Worm (Caenorhabditis elegans) whole organism, midembryonic: ENCODE data around the gene sel-1.

Source experiments
- T22C8.4 ChIP-seq: fragments of 200-800 bp; sonication (Bioruptor generic); IDR thresholded peaks from 2 replicates; pipeline ENCODE4 v1.3.6; 2022; ENCODE audit warnings: missing genetic modification characterization, missing compliant biosample characterization
- cog-1 ChIP-seq: sonication (generic microtip); optimal IDR thresholded peaks from 2 replicates; lab custom pipeline; 2016; ENCODE audit warnings: missing genetic modification characterization, missing compliant biosample characterization
- flt-1 ChIP-seq: fragments of 200-800 bp; sonication (Bioruptor generic); IDR thresholded peaks from 2 replicates; pipeline ENCODE4 v1.3.6; 2022; ENCODE audit warnings: missing genetic modification characterization, missing compliant biosample characterization
- klf-2 ChIP-seq: fragments of 200-800 bp; sonication (Bioruptor generic); conservative IDR thresholded peaks from 2 replicates; pipeline ENCODE4 v1.3.6; 2022; ENCODE audit warnings: missing genetic modification reagents, missing genetic modification characterization, missing compliant biosample characterization
- med-1 ChIP-seq: sonication (generic microtip); optimal IDR thresholded peaks from 2 replicates; lab custom pipeline; 2017; ENCODE audit warnings: missing genetic modification characterization, mild to moderate bottlenecking, missing compliant biosample characterization, antibody characterized with exemption, missing genetic modification reagents; ENCODE audit not compliant: insufficient read depth
- ref-1 ChIP-seq: fragments of 200-800 bp; sonication (Bioruptor generic); conservative IDR thresholded peaks from 2 replicates; pipeline ENCODE4 v1.3.6; 2022; ENCODE audit warnings: missing genetic modification reagents, missing genetic modification characterization, missing compliant biosample characterization
- tab-1 ChIP-seq: fragments of 200-800 bp; sonication (Bioruptor generic); IDR thresholded peaks from 2 replicates; pipeline ENCODE4 v1.3.6; 2022; ENCODE audit warnings: missing genetic modification characterization, missing compliant biosample characterization
- ztf-23 ChIP-seq: fragments of 200-800 bp; sonication (Bioruptor generic); IDR thresholded peaks from 2 replicates; pipeline ENCODE4 v1.3.6; 2022; ENCODE audit warnings: missing genetic modification reagents, missing genetic modification characterization, missing compliant biosample characterization
- ztf-29 ChIP-seq: fragments of 200-800 bp; sonication (Bioruptor generic); IDR thresholded peaks from 2 replicates; pipeline ENCODE4 v1.3.6; 2022; ENCODE audit warnings: missing genetic modification reagents, missing genetic modification characterization, missing compliant biosample characterization

Gene sel-1

DNA sequence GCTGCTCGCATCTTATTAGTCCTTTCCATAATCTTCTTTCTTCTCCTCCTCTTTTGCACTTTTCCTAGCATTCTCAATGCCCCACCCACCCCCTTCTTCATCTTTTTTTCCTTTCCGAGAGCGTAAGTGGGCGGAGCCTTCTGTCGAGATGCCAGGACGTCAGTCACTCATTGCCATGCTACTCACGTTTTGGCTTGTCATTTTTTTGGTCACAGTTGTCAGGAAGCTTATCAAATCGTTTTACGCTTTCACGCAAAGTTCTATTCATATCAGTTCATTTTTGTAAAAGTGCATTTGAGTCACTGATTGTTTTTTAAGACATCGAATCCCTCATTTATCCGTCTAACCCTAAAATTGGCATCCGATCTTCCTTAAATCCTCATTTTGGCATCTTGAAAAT lies 20.5 kb upstream of the sel-1 start:
- TF ChIP-seq ztf-23 (no peak), klf-2 (GFP tag; lab: Robert Waterston, UW) (no peak), flt-1 (GFP tag; lab: Robert Waterston, UW) (no peak), med-1 (GFP tag; lab: Kevin White, UChicago) (no peak), T22C8.4 (no peak), cog-1 (no peak), tab-1 (GFP tag; lab: Robert Waterston, UW) (no peak), ref-1 (no peak), ztf-29 (no peak)

DNA sequence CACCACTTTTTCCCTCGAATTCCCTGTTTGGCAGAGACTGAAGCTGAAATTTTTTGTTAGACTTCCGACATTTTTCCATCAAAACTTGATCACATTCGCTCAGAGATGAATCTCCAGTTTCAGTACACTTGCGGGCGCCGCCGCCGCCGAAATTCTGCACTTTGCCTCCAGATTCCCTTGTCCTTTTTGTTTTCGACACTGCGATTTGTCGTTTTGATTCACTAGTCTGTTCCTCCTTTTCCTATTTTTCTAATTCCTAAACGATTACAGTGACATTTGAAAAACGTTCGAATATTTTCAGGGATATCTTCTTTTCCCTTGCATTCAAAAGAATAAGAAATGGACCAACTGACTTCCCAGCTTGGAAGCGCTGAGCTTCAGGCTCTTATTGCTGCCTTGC lies 19.8 kb upstream of the sel-1 start, which contains the start of gene F45D3.2:
TSS of gene F45D3.2 (plus strand) at position 301 of the 400 bp plus-strand sequence.
- TF ChIP-seq ref-1: no peak
- no peak for TF ChIP-seq flt-1 (GFP tag; lab: Robert Waterston, UW)
- no peak for TF ChIP-seq ztf-29
- no peak for TF ChIP-seq cog-1
- no peak for TF ChIP-seq klf-2 (GFP tag; lab: Robert Waterston, UW)
- no peak for TF ChIP-seq ztf-23
- no peak for TF ChIP-seq med-1 (GFP tag; lab: Kevin White, UChicago)
- TF ChIP-seq tab-1 (GFP tag; lab: Robert Waterston, UW): no peak
- no peak for TF ChIP-seq T22C8.4

DNA sequence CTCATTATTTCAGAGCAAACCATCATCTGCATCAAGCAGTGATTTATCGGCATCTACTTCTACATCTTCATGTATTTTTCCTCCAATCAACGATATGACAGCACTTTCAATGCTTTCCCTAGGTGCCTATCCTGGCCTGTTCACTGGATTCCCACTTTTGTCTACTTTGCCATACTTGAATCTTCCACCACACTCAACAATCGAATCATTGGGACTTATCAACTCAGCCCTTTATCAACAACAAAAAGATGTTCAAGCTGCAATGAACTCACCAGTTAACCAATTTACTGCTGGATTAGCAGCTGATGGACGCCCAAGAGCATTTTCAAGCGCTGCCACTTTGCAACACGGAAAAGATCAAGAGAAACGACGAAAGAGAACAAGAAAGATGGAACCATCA lies 19.3 kb upstream of the sel-1 start:
- TF ChIP-seq ref-1 (no peak), cog-1 (no peak), flt-1 (GFP tag; lab: Robert Waterston, UW) (no peak), tab-1 (GFP tag; lab: Robert Waterston, UW) (no peak), med-1 (GFP tag; lab: Kevin White, UChicago) (no peak), T22C8.4 (no peak), ztf-23 (no peak), klf-2 (GFP tag; lab: Robert Waterston, UW) (no peak), ztf-29 (no peak)

DNA sequence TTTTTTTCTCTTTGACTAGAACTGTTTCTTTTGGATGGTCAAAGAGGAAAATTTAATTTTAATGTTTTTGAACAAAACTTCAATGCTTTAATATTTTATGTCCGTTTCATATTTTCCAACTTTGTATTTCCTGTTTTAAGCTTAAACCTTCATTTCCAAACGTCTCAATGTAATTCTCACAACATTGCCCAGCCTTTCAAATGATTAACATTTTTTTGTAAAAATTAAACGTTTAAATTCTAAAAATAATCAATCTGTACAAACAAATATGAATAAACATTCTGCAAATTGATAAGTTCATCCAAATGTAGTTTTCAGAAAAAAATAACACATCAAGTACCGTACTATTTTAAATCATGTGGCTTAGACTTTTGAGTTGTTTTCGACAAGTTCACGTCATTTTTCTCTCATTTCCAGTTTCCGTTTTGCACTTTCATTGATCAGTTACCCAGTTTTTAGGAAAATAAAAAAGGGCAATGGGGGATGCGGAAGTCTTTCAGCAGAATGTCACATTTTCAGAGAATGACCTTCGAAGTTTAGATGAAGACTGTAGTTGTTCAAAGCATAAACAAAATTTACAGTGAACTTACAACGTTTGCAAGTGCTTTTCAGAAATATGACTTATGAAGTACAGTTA lies 17.7 kb upstream of the sel-1 start:
- no peak for TF ChIP-seq flt-1 (GFP tag; lab: Robert Waterston, UW)
- TF ChIP-seq ref-1: no peak
- no peak for TF ChIP-seq klf-2 (GFP tag; lab: Robert Waterston, UW)

DNA sequence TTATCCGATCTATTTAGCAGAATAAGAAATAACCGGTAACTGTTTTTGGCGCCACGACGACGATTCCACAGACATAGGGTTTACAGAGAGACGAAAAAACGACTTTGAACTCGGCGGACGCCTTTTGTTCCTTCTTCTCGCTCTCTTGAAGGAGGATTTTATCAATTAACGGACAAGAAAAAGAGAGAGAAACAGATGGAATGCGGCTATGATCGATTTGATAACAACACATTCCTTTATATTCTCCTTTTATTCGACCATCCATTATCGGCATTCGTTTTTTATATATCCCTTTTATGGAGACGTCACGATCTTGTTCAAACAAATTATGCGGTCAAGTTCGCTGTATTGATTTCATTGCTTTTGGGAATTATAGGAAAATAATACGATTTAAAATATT lies 11.7 kb upstream of the sel-1 start:
- no peak for TF ChIP-seq tab-1 (GFP tag; lab: Robert Waterston, UW)
- no peak for TF ChIP-seq cog-1
- no peak for TF ChIP-seq ztf-29
- TF ChIP-seq ref-1: no peak
- no peak for TF ChIP-seq ztf-23
- no peak for TF ChIP-seq klf-2 (GFP tag; lab: Robert Waterston, UW)
- no peak for TF ChIP-seq T22C8.4

DNA sequence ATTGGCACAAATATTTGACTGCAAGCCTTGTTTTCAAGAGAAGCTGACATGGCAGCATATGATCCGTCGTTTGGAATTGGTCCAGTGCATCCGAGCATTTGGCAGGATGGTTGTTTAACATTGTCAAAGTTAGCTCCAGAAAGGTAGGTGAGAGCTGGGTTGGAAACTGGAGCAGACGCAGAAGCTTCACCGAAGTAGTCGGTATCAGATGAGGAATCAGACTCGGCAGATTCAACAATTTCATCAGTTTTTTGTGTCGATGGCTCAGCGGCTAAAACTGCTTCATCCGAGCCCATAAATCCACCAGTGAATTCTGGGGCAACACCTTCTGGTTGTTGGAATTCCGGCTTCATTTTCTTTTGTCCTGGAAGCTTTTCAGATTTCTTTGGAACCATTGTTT lies 10.9 kb upstream of the sel-1 start:
- TF ChIP-seq ztf-29: no peak
- no peak for TF ChIP-seq ztf-23
- TF ChIP-seq ref-1: no peak
- TF ChIP-seq flt-1 (GFP tag; lab: Robert Waterston, UW): no peak
- no peak for TF ChIP-seq tab-1 (GFP tag; lab: Robert Waterston, UW)
- TF ChIP-seq klf-2 (GFP tag; lab: Robert Waterston, UW): no peak

DNA sequence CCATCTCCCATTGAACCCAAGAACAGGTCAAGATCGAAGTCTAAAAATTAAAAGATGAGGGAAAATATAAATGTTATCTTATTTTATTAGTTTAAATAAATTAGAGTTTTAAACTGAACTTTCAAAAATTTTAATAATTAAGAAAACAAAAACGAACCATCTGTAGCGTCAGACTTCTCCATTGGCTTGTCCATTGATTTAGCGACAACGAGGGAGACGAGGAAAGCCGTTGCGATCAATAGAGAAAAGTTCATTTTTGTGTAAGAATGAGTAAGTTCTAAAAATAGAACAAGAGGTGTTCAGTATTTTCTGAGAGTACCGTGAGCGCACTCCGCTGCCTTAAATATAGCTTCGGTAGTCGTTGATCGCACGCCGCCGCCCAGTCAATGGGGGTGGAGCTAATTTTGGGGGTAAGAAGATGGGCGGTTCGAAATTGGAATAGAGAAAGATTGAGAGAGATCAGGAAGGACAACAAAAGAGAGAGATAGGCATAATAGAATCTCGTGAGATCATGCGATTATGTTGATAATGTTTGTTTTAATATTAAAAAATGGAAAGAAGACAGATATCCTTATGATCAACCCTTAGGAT lies 10.4 kb upstream of the sel-1 start, which contains the start of gene F45D3.3:
TSS of gene F45D3.3 (minus strand) at position 350 of the 591 bp plus-strand sequence.
- no peak for TF ChIP-seq med-1 (GFP tag; lab: Kevin White, UChicago)
- no peak for TF ChIP-seq T22C8.4

DNA sequence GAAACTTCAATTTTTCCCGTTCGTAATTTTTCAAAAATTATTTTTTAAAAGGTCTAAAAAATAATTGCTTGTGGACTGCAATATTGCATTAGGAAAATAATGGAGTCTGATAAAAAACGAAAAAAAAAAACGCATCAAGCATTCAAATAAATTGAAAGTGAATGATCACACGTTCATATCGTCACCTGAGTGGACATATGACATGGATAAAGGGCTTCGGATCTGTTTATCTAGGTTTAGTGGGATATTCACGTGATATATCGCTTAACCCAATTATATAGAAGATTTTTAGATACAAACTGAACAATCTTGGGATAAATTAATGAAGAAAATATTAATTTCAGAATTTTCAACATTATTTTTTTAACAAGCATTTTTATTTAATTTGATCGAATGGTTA lies 9.8 kb upstream of the sel-1 start:
- TF ChIP-seq ref-1 (no peak), flt-1 (GFP tag; lab: Robert Waterston, UW) (no peak), cog-1 (no peak), T22C8.4 (no peak), ztf-29 (no peak), tab-1 (GFP tag; lab: Robert Waterston, UW) (no peak), ztf-23 (no peak), klf-2 (GFP tag; lab: Robert Waterston, UW) (no peak), med-1 (GFP tag; lab: Kevin White, UChicago) (no peak)

DNA sequence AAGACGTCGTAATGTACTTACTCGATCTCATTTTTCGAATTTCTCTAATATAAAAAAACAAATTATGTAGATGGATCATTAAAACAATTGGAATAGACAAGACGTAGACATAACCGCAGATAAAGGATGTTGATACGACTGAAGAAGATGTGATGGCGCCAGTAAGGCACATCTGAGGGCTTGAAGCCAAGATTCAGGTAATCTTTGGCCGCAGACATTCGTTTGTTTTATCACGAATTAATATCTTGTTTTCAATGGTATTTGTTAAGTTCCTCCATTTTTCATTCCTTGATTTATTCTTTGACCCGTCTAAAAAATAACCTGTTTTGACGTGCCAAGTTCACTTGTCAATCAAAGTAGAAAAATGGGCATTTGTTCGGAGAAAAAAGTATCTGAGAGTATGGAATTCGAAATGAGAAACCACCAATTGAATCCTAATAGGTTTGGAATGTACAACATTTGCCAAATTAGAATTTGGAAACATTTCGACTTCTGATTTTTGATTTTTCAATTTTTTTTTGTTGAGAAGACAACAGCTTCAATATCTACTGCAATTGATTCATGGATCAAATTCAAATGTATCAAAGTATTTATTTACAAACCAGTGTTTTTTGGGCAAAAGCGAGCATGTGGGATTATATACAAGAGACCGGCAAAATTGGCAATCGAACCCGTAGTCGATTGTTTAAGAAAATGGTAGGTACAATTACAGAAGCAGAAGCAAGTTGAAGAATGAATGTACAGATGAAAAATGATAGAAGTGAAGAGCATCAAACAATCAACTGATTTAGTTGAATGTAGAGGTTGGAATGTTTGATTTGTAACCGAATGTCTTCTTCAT lies 8.7 kb upstream of the sel-1 start:
- TF ChIP-seq tab-1 (GFP tag; lab: Robert Waterston, UW): no peak
- TF ChIP-seq klf-2 (GFP tag; lab: Robert Waterston, UW): no peak
- no peak for TF ChIP-seq T22C8.4
- TF ChIP-seq ref-1: no peak
- TF ChIP-seq ztf-29: no peak
- TF ChIP-seq cog-1: no peak

DNA sequence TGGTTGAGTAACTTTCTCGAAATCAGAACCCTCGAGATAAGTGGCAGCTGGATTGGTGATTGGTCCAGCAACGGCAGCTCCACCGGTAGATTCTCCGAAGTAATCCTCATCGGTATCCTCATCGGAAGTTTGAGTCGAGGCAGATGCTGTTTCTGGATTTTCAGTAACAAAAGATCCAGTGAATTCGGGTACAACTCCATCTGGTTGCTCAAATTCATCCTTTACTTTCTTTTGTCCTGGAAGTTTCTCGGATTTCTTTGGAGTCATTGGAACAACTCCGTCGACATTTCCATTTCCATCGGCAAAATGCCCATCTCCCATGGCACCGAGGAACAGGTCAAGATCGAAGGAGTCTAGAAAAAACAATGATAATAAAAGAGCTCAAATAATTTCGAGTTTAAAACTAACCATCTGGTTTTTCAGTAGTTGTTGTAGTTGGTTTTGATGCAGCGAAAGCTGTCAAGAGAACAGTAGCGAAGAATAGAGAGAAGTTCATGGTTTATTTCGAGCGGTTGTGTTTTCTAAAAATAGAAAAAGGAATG lies 7.8 kb upstream of the sel-1 start, which contains the start of gene F45D3.4:
TSS of gene F45D3.4 (minus strand) at position 521 of the 542 bp plus-strand sequence.
- no peak for TF ChIP-seq tab-1 (GFP tag; lab: Robert Waterston, UW)
- no peak for TF ChIP-seq T22C8.4
- TF ChIP-seq ref-1: no peak
